Worm (Caenorhabditis elegans) whole organism, early embryonic: ENCODE results near the gene srbc-24.

Experiments used
- B0310.2 ChIP-seq: sonication (generic microtip); optimal IDR thresholded peaks from 2 replicates; lab custom pipeline; 2016; ENCODE audit warnings: mild to moderate bottlenecking, missing genetic modification characterization, missing compliant biosample characterization
- F13C5.2 ChIP-seq: sonication (generic microtip); optimal IDR thresholded peaks from 2 replicates; lab custom pipeline; 2017; ENCODE audit warnings: mild to moderate bottlenecking, missing genetic modification characterization, inconsistent platforms, missing compliant biosample characterization
- aly-1 ChIP-seq: sonication (generic microtip); optimal IDR thresholded peaks from 2 replicates; lab custom pipeline; 2016; ENCODE audit warnings: missing genetic modification characterization, missing compliant biosample characterization
- ama-1 ChIP-seq: fragments of 150-350 bp; optimal IDR thresholded peaks from 2 replicates; lab custom pipeline; 2014
- ceh-13 ChIP-seq: fragments of 200-800 bp; sonication (Bioruptor generic); optimal IDR thresholded peaks from 2 replicates; lab custom pipeline; 2018; ENCODE audit warnings: mild to moderate bottlenecking, missing genetic modification characterization, missing compliant biosample characterization
- ceh-36 ChIP-seq: sonication (generic microtip); optimal IDR thresholded peaks from 2 replicates; lab custom pipeline; 2016; ENCODE audit warnings: missing genetic modification characterization, inconsistent platforms, missing compliant biosample characterization
- ets-7 ChIP-seq: sonication (generic microtip); optimal IDR thresholded peaks from 2 replicates; lab custom pipeline; 2016; ENCODE audit warnings: missing genotype, missing genetic modification characterization, missing compliant biosample characterization
- flt-1 ChIP-seq: fragments of 200-800 bp; sonication (Bioruptor generic); IDR thresholded peaks from 2 replicates; pipeline ENCODE4 v1.3.6; 2022; ENCODE audit warnings: missing genetic modification characterization, missing compliant biosample characterization
- hmbx-1 ChIP-seq: sonication (generic microtip); optimal IDR thresholded peaks from 2 replicates; lab custom pipeline; 2016; ENCODE audit warnings: mild to moderate bottlenecking, missing genetic modification characterization, missing compliant biosample characterization
- hmg-4 ChIP-seq: fragments of 200-800 bp; sonication (Bioruptor generic); optimal IDR thresholded peaks from 2 replicates; lab custom pipeline; 2018; ENCODE audit warnings: mild to moderate bottlenecking, missing genetic modification characterization, missing compliant biosample characterization
- hnd-1 ChIP-seq: sonication (generic microtip); optimal IDR thresholded peaks from 2 replicates; lab custom pipeline; 2016; ENCODE audit warnings: missing genetic modification characterization, missing compliant biosample characterization
- pes-1 ChIP-seq: fragments of 200-800 bp; sonication (Bioruptor generic); IDR thresholded peaks from 2 replicates; pipeline ENCODE4 v1.3.6; 2022; ENCODE audit warnings: missing genetic modification reagents, missing genetic modification characterization, missing compliant biosample characterization
- scrt-1 ChIP-seq: fragments of 200-800 bp; sonication (Bioruptor generic); IDR thresholded peaks from 2 replicates; pipeline ENCODE4 v1.3.6; 2022; ENCODE audit warnings: missing genetic modification characterization, missing compliant biosample characterization
- sea-1 ChIP-seq: fragments of 200-800 bp; sonication (Bioruptor generic); conservative IDR thresholded peaks from 2 replicates; pipeline ENCODE4 v1.3.6; 2022; ENCODE audit warnings: missing genetic modification characterization, missing compliant biosample characterization
- tbx-11 ChIP-seq: fragments of 200-800 bp; sonication (Bioruptor generic); IDR thresholded peaks from 2 replicates; pipeline ENCODE4 v1.3.6; 2022; ENCODE audit warnings: missing genetic modification characterization, missing compliant biosample characterization
- tbx-37 ChIP-seq: fragments of 200-800 bp; sonication (Bioruptor generic); conservative IDR thresholded peaks from 2 replicates; pipeline ENCODE4 v1.3.6; 2022; ENCODE audit warnings: missing genetic modification reagents, missing genetic modification characterization, missing compliant biosample characterization
- tra-4 ChIP-seq: sonication (generic microtip); optimal IDR thresholded peaks from 2 replicates; lab custom pipeline; 2017; ENCODE audit warnings: missing genetic modification characterization, missing compliant biosample characterization

srbc-24 gene

DNA sequence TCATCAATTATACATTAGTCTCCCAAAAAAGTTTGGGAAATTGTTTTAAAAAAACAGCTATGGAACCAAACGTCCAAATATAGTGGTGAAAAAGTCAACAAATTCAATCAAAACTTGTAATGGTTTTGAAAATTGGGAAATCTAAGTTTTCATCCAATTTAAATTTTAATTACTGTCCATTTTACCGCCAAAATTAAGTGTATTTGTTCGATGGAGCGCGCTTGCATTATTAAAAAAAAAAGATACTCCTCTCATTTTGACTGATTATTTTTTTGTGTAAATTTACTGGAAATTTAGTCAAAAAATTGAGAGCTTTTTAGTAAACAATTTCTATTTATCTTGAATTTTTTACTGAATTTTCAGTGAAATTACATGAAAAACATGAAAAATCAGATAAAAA, 22.9 kb downstream of the srbc-24 start:
- no peak for TF ChIP-seq flt-1
- TF ChIP-seq scrt-1 (GFP tag; lab: Robert Waterston, UW) = no peak
- TF ChIP-seq sea-1 = no peak
- TF ChIP-seq hnd-1 = no peak
- TF ChIP-seq B0310.2 (tag; lab: Kevin White, UChicago) = no peak
- no peak for TF ChIP-seq hmg-4
- TF ChIP-seq aly-1 (tag; lab: Kevin White, UChicago) = no peak
- no peak for TF ChIP-seq ama-1 (lab: Kevin White, UChicago)
- no peak for TF ChIP-seq tbx-11 (GFP tag; lab: Robert Waterston, UW)
- no peak for TF ChIP-seq ceh-13 (GFP tag; lab: Kevin White, UChicago)
- no peak for TF ChIP-seq hmbx-1 (tag; lab: Kevin White, UChicago)

DNA sequence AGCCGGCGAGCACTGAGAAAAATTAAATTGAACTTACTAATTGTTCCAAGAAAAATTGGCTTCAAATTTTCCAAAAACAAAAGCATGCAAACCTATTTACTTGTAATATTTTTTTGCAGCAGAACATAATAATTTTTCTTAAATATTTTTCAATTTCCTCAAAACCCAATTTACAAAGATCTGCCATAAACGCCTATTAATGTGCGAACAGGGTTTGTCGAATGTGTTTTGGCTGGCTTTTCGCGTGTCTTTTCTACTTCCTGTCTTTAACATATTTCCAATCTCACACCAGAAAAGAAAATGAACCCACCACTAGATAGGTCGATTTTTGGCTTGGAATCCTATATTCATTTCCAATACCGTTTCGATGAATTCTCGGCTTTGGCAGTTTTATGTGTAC, 23.7 kb downstream of the srbc-24 start, which contains the start of gene C45H4.18:
C45H4.18 (plus strand) TSS at position 301 of the 400 bp plus-strand sequence.
- TF ChIP-seq scrt-1 (GFP tag; lab: Robert Waterston, UW) = no peak
- no peak for TF ChIP-seq flt-1
- TF ChIP-seq hmbx-1 (tag; lab: Kevin White, UChicago) = no peak
- no peak for TF ChIP-seq hnd-1
- no peak for TF ChIP-seq ceh-13 (GFP tag; lab: Kevin White, UChicago)
- TF ChIP-seq B0310.2 (tag; lab: Kevin White, UChicago) = no peak
- no peak for TF ChIP-seq ets-7
- no peak for TF ChIP-seq tbx-11 (GFP tag; lab: Robert Waterston, UW)
- no peak for TF ChIP-seq sea-1
- no peak for TF ChIP-seq ama-1 (lab: Kevin White, UChicago)
- TF ChIP-seq pes-1 (GFP tag; lab: Robert Waterston, UW) = no peak
- TF ChIP-seq tbx-37 = no peak
- no peak for TF ChIP-seq tra-4 (tag; lab: Kevin White, UChicago)
- TF ChIP-seq ceh-36 (tag; lab: Kevin White, UChicago) = no peak
- TF ChIP-seq aly-1 (tag; lab: Kevin White, UChicago) = no peak

ce11 chrV:2177307-2177764, 25.8 kb downstream of the srbc-24 start, which contains the start of gene srbc-17:
Gene srbc-17 (plus strand): TSS chrV:2177714.
- TF ChIP-seq ama-1 (lab: Kevin White, UChicago) (no peak), pes-1 (GFP tag; lab: Robert Waterston, UW) (no peak)

ce11 chrV:2179214-2179613, 27.7 kb downstream of the srbc-24 start, which contains the start of gene cyp-33C1:
Gene cyp-33C1 (plus strand): TSS chrV:2179514.
- TF ChIP-seq hmg-4 = no peak
- no peak for TF ChIP-seq aly-1 (tag; lab: Kevin White, UChicago)
- TF ChIP-seq ets-7 = no peak
- TF ChIP-seq tbx-37 = no peak
- TF ChIP-seq hmbx-1 (tag; lab: Kevin White, UChicago) = no peak
- TF ChIP-seq hnd-1 = no peak
- TF ChIP-seq ceh-36 (tag; lab: Kevin White, UChicago) = no peak
- no peak for TF ChIP-seq flt-1
- TF ChIP-seq tra-4 (tag; lab: Kevin White, UChicago) = no peak
- no peak for TF ChIP-seq F13C5.2 (tag; lab: Kevin White, UChicago)
- TF ChIP-seq B0310.2 (tag; lab: Kevin White, UChicago) = no peak
- no peak for TF ChIP-seq scrt-1 (GFP tag; lab: Robert Waterston, UW)
- no peak for TF ChIP-seq sea-1

DNA sequence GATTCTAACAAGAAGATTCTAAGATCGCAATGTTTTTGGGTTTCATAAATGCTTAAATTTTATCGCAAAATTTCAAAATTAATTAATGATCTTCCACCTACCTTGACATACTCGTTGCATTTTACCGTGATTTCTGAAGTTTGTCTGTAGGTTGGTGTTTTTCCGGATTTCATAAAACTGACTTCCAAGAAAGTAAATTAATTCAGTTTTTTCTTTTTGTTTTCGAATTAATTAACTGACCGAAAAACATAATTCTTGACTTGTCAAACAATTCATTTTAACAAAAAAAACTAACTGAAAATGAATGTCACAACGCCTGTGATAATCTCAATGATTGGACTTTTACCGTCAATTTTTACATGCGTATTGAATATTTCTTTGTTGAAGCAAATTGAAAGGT, 30.2 kb downstream of the srbc-24 start, which contains the start of gene srbc-16:
srbc-16 (plus strand) TSS at position 301 of the 400 bp plus-strand sequence.
- TF ChIP-seq tra-4 (tag; lab: Kevin White, UChicago) (no peak), scrt-1 (GFP tag; lab: Robert Waterston, UW) (no peak), ceh-13 (GFP tag; lab: Kevin White, UChicago) (no peak), B0310.2 (tag; lab: Kevin White, UChicago) (no peak), hnd-1 (no peak), hmg-4 (no peak), ets-7 (no peak), pes-1 (GFP tag; lab: Robert Waterston, UW) (no peak), hmbx-1 (tag; lab: Kevin White, UChicago) (no peak), aly-1 (tag; lab: Kevin White, UChicago) (no peak), F13C5.2 (tag; lab: Kevin White, UChicago) (no peak), ceh-36 (tag; lab: Kevin White, UChicago) (no peak), flt-1 (no peak)

ce11 chrV:2183162-2183561, 31.6 kb downstream of the srbc-24 start, which contains the start of gene cyp-33C2:
Gene cyp-33C2 (plus strand): TSS chrV:2183488.
- TF ChIP-seq ceh-36 (tag; lab: Kevin White, UChicago) = no peak

- TF ChIP-seq ceh-13 (GFP tag; lab: Kevin White, UChicago) (no peak), hmbx-1 (tag; lab: Kevin White, UChicago) (no peak), ama-1 (lab: Kevin White, UChicago) (no peak), aly-1 (tag; lab: Kevin White, UChicago) (no peak), hmg-4 (no peak), tra-4 (tag; lab: Kevin White, UChicago) (no peak), B0310.2 (tag; lab: Kevin White, UChicago) (no peak), sea-1 (no peak), tbx-37 (no peak), flt-1 (no peak), tbx-11 (GFP tag; lab: Robert Waterston, UW) (no peak), scrt-1 (GFP tag; lab: Robert Waterston, UW) (no peak), hnd-1 (no peak), ceh-36 (tag; lab: Kevin White, UChicago) (no peak), pes-1 (GFP tag; lab: Robert Waterston, UW) (no peak), F13C5.2 (tag; lab: Kevin White, UChicago) (no peak), ets-7 (no peak)
These were observed 33.9 kb downstream of the srbc-24 start for ce11 chrV:2185486-2185885.

ce11 chrV:2187864-2188345, 36.3 kb downstream of the srbc-24 start, which contains the start of gene Y5H2B.3:
Gene Y5H2B.3 (plus strand): TSS chrV:2188295.
- no peak for TF ChIP-seq scrt-1 (GFP tag; lab: Robert Waterston, UW)
- no peak for TF ChIP-seq hnd-1
- TF ChIP-seq tra-4 (tag; lab: Kevin White, UChicago) = no peak
- TF ChIP-seq pes-1 (GFP tag; lab: Robert Waterston, UW) = no peak
